Worm (Caenorhabditis elegans) whole organism, early embryonic: ENCODE data around the gene moc-5.

Source experiments
- B0310.2 ChIP-seq: sonication (generic microtip); optimal IDR thresholded peaks from 2 replicates; lab custom pipeline; 2016; ENCODE audit warnings: mild to moderate bottlenecking, missing genetic modification characterization, missing compliant biosample characterization
- ama-1 ChIP-seq: fragments of 150-350 bp; optimal IDR thresholded peaks from 2 replicates; lab custom pipeline; 2014
- ceh-13 ChIP-seq: fragments of 200-800 bp; sonication (Bioruptor generic); optimal IDR thresholded peaks from 2 replicates; lab custom pipeline; 2018; ENCODE audit warnings: mild to moderate bottlenecking, missing genetic modification characterization, missing compliant biosample characterization
- ceh-36 ChIP-seq: sonication (generic microtip); optimal IDR thresholded peaks from 2 replicates; lab custom pipeline; 2016; ENCODE audit warnings: missing genetic modification characterization, inconsistent platforms, missing compliant biosample characterization
- ets-7 ChIP-seq: sonication (generic microtip); optimal IDR thresholded peaks from 2 replicates; lab custom pipeline; 2016; ENCODE audit warnings: missing genotype, missing genetic modification characterization, missing compliant biosample characterization
- flt-1 ChIP-seq: fragments of 200-800 bp; sonication (Bioruptor generic); IDR thresholded peaks from 2 replicates; pipeline ENCODE4 v1.3.6; 2022; ENCODE audit warnings: missing genetic modification characterization, missing compliant biosample characterization
- hmbx-1 ChIP-seq: sonication (generic microtip); optimal IDR thresholded peaks from 2 replicates; lab custom pipeline; 2016; ENCODE audit warnings: mild to moderate bottlenecking, missing genetic modification characterization, missing compliant biosample characterization
- hmg-4 ChIP-seq: fragments of 200-800 bp; sonication (Bioruptor generic); optimal IDR thresholded peaks from 2 replicates; lab custom pipeline; 2018; ENCODE audit warnings: mild to moderate bottlenecking, missing genetic modification characterization, missing compliant biosample characterization

DNA sequence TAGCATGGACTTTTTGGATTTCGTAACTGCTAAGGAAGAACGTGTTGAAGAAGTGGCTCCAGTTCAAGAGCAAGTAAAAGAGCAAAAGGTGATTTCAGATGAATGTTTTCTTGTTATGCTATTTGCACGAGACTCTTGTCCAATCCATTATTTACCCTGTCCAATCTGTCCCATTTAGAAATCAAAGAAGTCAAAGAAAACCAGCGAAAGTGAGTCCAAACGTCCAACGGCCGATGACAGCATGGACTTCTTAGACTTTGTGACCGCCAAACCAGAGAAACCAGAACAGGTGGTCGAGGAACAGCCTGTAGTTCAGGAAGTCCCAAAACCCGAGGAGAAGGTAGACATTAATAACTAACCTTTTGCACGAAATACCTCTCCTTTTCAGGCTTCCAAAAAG is 10.5 kb downstream of the moc-5 start:
- no peak for TF ChIP-seq ama-1 (lab: Kevin White, UChicago)
- TF ChIP-seq ceh-13: no peak
- TF ChIP-seq ets-7 (tag; lab: Kevin White, UChicago): no peak
- no peak for TF ChIP-seq ceh-36 (tag; lab: Kevin White, UChicago)
- TF ChIP-seq flt-1: no peak
- TF ChIP-seq hmbx-1 (tag; lab: Kevin White, UChicago): no peak
- TF ChIP-seq hmg-4 (GFP tag; lab: Kevin White, UChicago): no peak
- no peak for TF ChIP-seq B0310.2
